Worm (Caenorhabditis elegans) whole organism, L4 larva: ENCODE measurements around the gene ech-4.

Experiments
- F10B5.3 ChIP-seq: sonication (generic microtip); optimal IDR thresholded peaks from 2 replicates; lab custom pipeline; 2016; ENCODE audit warnings: mild to moderate bottlenecking, missing genetic modification characterization, missing compliant biosample characterization
- F26F4.8 ChIP-seq: fragments of 200-800 bp; sonication (Bioruptor generic); conservative IDR thresholded peaks from 2 replicates; pipeline ENCODE4 v1.3.6; 2022; ENCODE audit warnings: missing genetic modification characterization, missing compliant biosample characterization
- F37D6.2 ChIP-seq: sonication (generic microtip); optimal IDR thresholded peaks from 2 replicates; lab custom pipeline; 2016; ENCODE audit warnings: mild to moderate bottlenecking, missing genetic modification characterization, missing compliant biosample characterization
- F49E8.2 ChIP-seq: sonication (generic microtip); optimal IDR thresholded peaks from 2 replicates; lab custom pipeline; 2016; ENCODE audit warnings: missing compliant biosample characterization, mild to moderate bottlenecking, missing genetic modification characterization, borderline replicate concordance
- T26A8.4 ChIP-seq: fragments of 200-800 bp; sonication (Bioruptor generic); IDR thresholded peaks from 2 replicates; pipeline ENCODE4 v1.3.6; 2022; ENCODE audit warnings: missing genetic modification characterization, missing compliant biosample characterization
- aha-1 ChIP-seq: fragments of 150-350 bp; peaks from one replicate; lab custom pipeline; 2014; ENCODE audit warnings: missing biosample characterization, missing genetic modification characterization
- aly-2 ChIP-seq: sonication (generic microtip); optimal IDR thresholded peaks from 2 replicates; lab custom pipeline; 2018; ENCODE audit warnings: missing biosample characterization, missing genetic modification characterization
- ceh-28 ChIP-seq: fragments of 150-350 bp; optimal IDR thresholded peaks from 2 replicates; lab custom pipeline; 2014; ENCODE audit warnings: missing biosample characterization, missing genetic modification reagents, missing genetic modification characterization
- ceh-62 ChIP-seq: sonication (generic microtip); optimal IDR thresholded peaks from 2 replicates; lab custom pipeline; 2017; ENCODE audit warnings: missing biosample characterization, missing genetic modification characterization
- ctbp-1 ChIP-seq: fragments of 200-800 bp; sonication (Bioruptor generic); IDR thresholded peaks from 2 replicates; pipeline ENCODE4 v1.3.6; 2022; ENCODE audit warnings: missing genetic modification reagents, missing genetic modification characterization, missing compliant biosample characterization
- daf-12 ChIP-seq: fragments of 150-350 bp; optimal IDR thresholded peaks from 2 replicates; lab custom pipeline; 2014; ENCODE audit warnings: missing biosample characterization, missing genetic modification reagents, missing genetic modification characterization
- daf-8 ChIP-seq: fragments of 200-800 bp; sonication (Bioruptor generic); IDR thresholded peaks from 2 replicates; pipeline ENCODE4 v1.3.6; 2022; ENCODE audit warnings: missing genetic modification characterization, missing compliant biosample characterization
- dmd-6 ChIP-seq: fragments of 200-800 bp; sonication (Bioruptor generic); IDR thresholded peaks from 2 replicates; pipeline ENCODE4 v1.3.6; 2022; ENCODE audit warnings: missing genetic modification reagents, missing genetic modification characterization, missing compliant biosample characterization
- dmd-9 ChIP-seq: fragments of 200-800 bp; sonication (Bioruptor generic); IDR thresholded peaks from 2 replicates; pipeline ENCODE4 v1.3.6; 2022; ENCODE audit warnings: missing genetic modification reagents, missing genetic modification characterization, missing compliant biosample characterization
- dpl-1 ChIP-seq: fragments of 150-350 bp; optimal IDR thresholded peaks from 2 replicates; lab custom pipeline; 2014; ENCODE audit warnings: missing biosample characterization, missing genetic modification reagents, missing genetic modification characterization
- egl-27 ChIP-seq: sonication (generic microtip); optimal IDR thresholded peaks from 3 replicates; lab custom pipeline; 2017; ENCODE audit warnings: missing biosample characterization, missing genetic modification reagents, missing genetic modification characterization
- fkh-10 ChIP-seq: fragments of 150-350 bp; optimal IDR thresholded peaks from 2 replicates; lab custom pipeline; 2014; ENCODE audit warnings: missing biosample characterization, missing genetic modification reagents, missing genetic modification characterization
- gei-8 ChIP-seq: fragments of 200-800 bp; sonication (Bioruptor generic); optimal IDR thresholded peaks from 2 replicates; lab custom pipeline; 2018; ENCODE audit warnings: mild to moderate bottlenecking, missing genetic modification characterization, missing compliant biosample characterization
- lin-29 ChIP-seq: fragments of 200-800 bp; sonication (Bioruptor generic); IDR thresholded peaks from 2 replicates; pipeline ENCODE4 v1.3.6; 2022; ENCODE audit warnings: missing genetic modification reagents, missing genetic modification characterization, missing compliant biosample characterization
- lin-38 ChIP-seq: fragments of 200-800 bp; sonication (Bioruptor generic); IDR thresholded peaks from 2 replicates; pipeline ENCODE4 v1.3.6; 2022; ENCODE audit warnings: missing genetic modification reagents, missing genetic modification characterization, missing compliant biosample characterization
- lsy-2 ChIP-seq, 2 experiments: fragments of 150-350 bp in 1 of 2; sonication (generic microtip) in 1 of 2; optimal IDR thresholded peaks; 2 replicates each; lab custom pipeline; 2014 to 2017; ENCODE audit warnings: missing biosample characterization in 2 of 2, missing genetic modification characterization in 2 of 2
- madf-5 ChIP-seq, 2 experiments: fragments of 200-800 bp; sonication (Bioruptor generic); IDR thresholded peaks; 2 replicates each; pipeline ENCODE4 v1.3.6; 2022; ENCODE audit warnings: missing compliant biosample characterization in 2 of 2, missing genetic modification characterization in 2 of 2
- mdl-1 ChIP-seq, 2 experiments: fragments of 150-350 bp in 1 of 2; sonication (generic microtip) in 1 of 2; optimal IDR thresholded peaks; 2 replicates each; lab custom pipeline; 2014 to 2017; ENCODE audit warnings: missing biosample characterization in 2 of 2, missing genetic modification characterization in 2 of 2
- mes-2 ChIP-seq: sonication (generic microtip); optimal IDR thresholded peaks from 2 replicates; lab custom pipeline; 2016; ENCODE audit warnings: missing genotype, mild to moderate bottlenecking, missing genetic modification characterization, missing compliant biosample characterization; ENCODE audit not compliant: poor library complexity, severe bottlenecking
- mxl-2 ChIP-seq: fragments of 200-800 bp; sonication (Bioruptor generic); conservative IDR thresholded peaks from 2 replicates; pipeline ENCODE4 v1.3.6; 2022; ENCODE audit warnings: missing genetic modification reagents, missing genetic modification characterization, missing compliant biosample characterization
- mxl-3 ChIP-seq: fragments of 200-800 bp; sonication (Bioruptor generic); optimal IDR thresholded peaks from 2 replicates; lab custom pipeline; 2018; ENCODE audit warnings: mild to moderate bottlenecking, missing genetic modification characterization, missing compliant biosample characterization
- nhr-111 ChIP-seq: fragments of 200-800 bp; sonication (Bioruptor generic); optimal IDR thresholded peaks from 2 replicates; lab custom pipeline; 2018; ENCODE audit warnings: mild to moderate bottlenecking, missing genetic modification characterization, missing compliant biosample characterization
- nhr-25 ChIP-seq: sonication (generic microtip); optimal IDR thresholded peaks from 2 replicates; lab custom pipeline; 2017; ENCODE audit warnings: missing genetic modification characterization, mild to moderate bottlenecking, missing compliant biosample characterization, antibody characterized with exemption, moderate library complexity, borderline replicate concordance; ENCODE audit not compliant: insufficient read depth
- nhr-41 ChIP-seq: fragments of 200-800 bp; sonication (Bioruptor generic); IDR thresholded peaks from 2 replicates; pipeline ENCODE4 v1.3.6; 2022; ENCODE audit warnings: missing genetic modification reagents, missing genetic modification characterization, missing compliant biosample characterization
- nhr-76 ChIP-seq: fragments of 150-350 bp; optimal IDR thresholded peaks from 2 replicates; lab custom pipeline; 2014; ENCODE audit warnings: missing biosample characterization, missing genetic modification characterization
- pha-4 ChIP-seq, 2 experiments: fragments of 150-350 bp in 1 of 2; fragments of 200-800 bp in 1 of 2; sonication (Bioruptor generic) in 1 of 2; IDR thresholded peaks in 1 of 2; optimal IDR thresholded peaks in 1 of 2; 2 replicates each; pipeline versions ENCODE4 v1.3.6 to Lab custom; 2014 to 2022; ENCODE audit warnings: missing genetic modification characterization in 2 of 2, missing genetic modification reagents in 2 of 2, missing biosample characterization in 1 of 2, missing compliant biosample characterization in 1 of 2
- set-16 ChIP-seq: fragments of 200-800 bp; sonication (Bioruptor generic); IDR thresholded peaks from 2 replicates; pipeline ENCODE4 v1.3.6; 2022; ENCODE audit warnings: missing genetic modification reagents, missing genetic modification characterization, missing compliant biosample characterization
- snpc-1.2 ChIP-seq: fragments of 200-800 bp; sonication (Bioruptor generic); IDR thresholded peaks from 2 replicates; pipeline ENCODE4 v1.3.6; 2022; ENCODE audit warnings: missing genetic modification reagents, missing genetic modification characterization, missing compliant biosample characterization
- spr-3 ChIP-seq: fragments of 200-800 bp; sonication (Bioruptor generic); optimal IDR thresholded peaks from 2 replicates; lab custom pipeline; 2018; ENCODE audit warnings: mild to moderate bottlenecking, missing genetic modification characterization, missing compliant biosample characterization
- unc-130 ChIP-seq: sonication (generic microtip); optimal IDR thresholded peaks from 2 replicates; lab custom pipeline; 2016; ENCODE audit warnings: missing genetic modification reagents, missing genetic modification characterization, missing compliant biosample characterization
- vab-7 ChIP-seq: fragments of 200-800 bp; sonication (Bioruptor generic); IDR thresholded peaks from 2 replicates; pipeline ENCODE4 v1.3.6; 2022; ENCODE audit warnings: missing genetic modification reagents, missing genetic modification characterization, missing compliant biosample characterization
- zag-1 ChIP-seq: fragments of 150-350 bp; optimal IDR thresholded peaks from 2 replicates; lab custom pipeline; 2014; ENCODE audit warnings: missing biosample characterization, missing genetic modification characterization
- zfp-2 ChIP-seq: sonication (generic microtip); optimal IDR thresholded peaks from 2 replicates; lab custom pipeline; 2016; ENCODE audit warnings: mild to moderate bottlenecking, missing genetic modification characterization, missing compliant biosample characterization
- zfp-3 ChIP-seq: fragments of 200-800 bp; sonication (Bioruptor generic); conservative IDR thresholded peaks from 2 replicates; pipeline ENCODE4 v1.3.6; 2022; ENCODE audit warnings: missing genetic modification reagents, missing genetic modification characterization, missing compliant biosample characterization
- zip-11 ChIP-seq: fragments of 200-800 bp; sonication (Bioruptor generic); IDR thresholded peaks from 2 replicates; pipeline ENCODE4 v1.3.6; 2022; ENCODE audit warnings: missing genetic modification characterization, missing compliant biosample characterization
- zip-2 ChIP-seq: fragments of 150-350 bp; optimal IDR thresholded peaks from 2 replicates; lab custom pipeline; 2014; ENCODE audit warnings: missing biosample characterization, missing genetic modification characterization

The ech-4 gene

ce11 chrII:10840067-10840466 is 19.2 kb downstream of the ech-4 start (continued):
- TF ChIP-seq mdl-1 (tag; optimal IDR thresholded peaks at IDR 0.05; lab: Kevin White, UChicago) (peak; percentile 30 to 71), madf-5 (GFP tag; IDR thresholded peaks at IDR 0.05; lab: Robert Waterston, UW) (peak; percentile 79 to 83; a peak in 3 of 4 replicates), F26F4.8 (GFP tag; lab: Robert Waterston, UW) (peak; percentile 96), nhr-25 (peak; percentile 62), gei-8 (GFP tag; lab: Kevin White, UChicago) (peak; percentile 60), F37D6.2 (tag; lab: Kevin White, UChicago) (peak; percentile 45), ceh-62 (tag; lab: Kevin White, UChicago) (no peak), aly-2 (tag; lab: Kevin White, UChicago) (peak; percentile 23), ceh-28 (tag; lab: Kevin White, UChicago) (no peak), lin-38 (GFP tag; lab: Robert Waterston, UW) (peak; percentile 85), nhr-111 (GFP tag; lab: Kevin White, UChicago) (peak; percentile 73)

ce11 chrII:10843527-10843926 is 22.7 kb downstream of the ech-4 start, which contains the start of gene M106.8:
TSS of gene M106.8 (minus strand) at chrII:10843627.
- TF ChIP-seq zag-1 (tag; lab: Kevin White, UChicago), result no peak
- TF ChIP-seq vab-7, result no peak
- TF ChIP-seq mxl-2 (GFP tag; lab: Robert Waterston, UW), result no peak
- no peak for TF ChIP-seq lin-29 (GFP tag; lab: Robert Waterston, UW)
- TF ChIP-seq aha-1 (tag; lab: Kevin White, UChicago), result peak; percentile 67
- no peak for TF ChIP-seq nhr-76 (tag; lab: Kevin White, UChicago)
- no peak for TF ChIP-seq F10B5.3

- TF ChIP-seq dpl-1 (GFP tag; lab: Kevin White, UChicago), result no peak
- TF ChIP-seq aha-1 (tag; lab: Kevin White, UChicago), result no peak
- TF ChIP-seq ceh-62 (tag; lab: Kevin White, UChicago), result no peak
- no peak for TF ChIP-seq set-16 (GFP tag; lab: Robert Waterston, UW)
- TF ChIP-seq pha-4 (GFP tag; IDR thresholded peaks at IDR 0.05; lab: Robert Waterston, UW), result no peak
- no peak for TF ChIP-seq pha-4 (tag; optimal IDR thresholded peaks at IDR 0.05; lab: Kevin White, UChicago)
- TF ChIP-seq lsy-2 (tag; optimal IDR thresholded peaks at IDR 0.05; lab: Kevin White, UChicago), result no peak
- TF ChIP-seq zfp-3, result no peak
- TF ChIP-seq nhr-41 (GFP tag; lab: Robert Waterston, UW), result no peak
- TF ChIP-seq dmd-6 (GFP tag; lab: Robert Waterston, UW), result no peak
Measured at ce11 chrII:10847057-10847456, 26.2 kb downstream of the ech-4 start.

DNA sequence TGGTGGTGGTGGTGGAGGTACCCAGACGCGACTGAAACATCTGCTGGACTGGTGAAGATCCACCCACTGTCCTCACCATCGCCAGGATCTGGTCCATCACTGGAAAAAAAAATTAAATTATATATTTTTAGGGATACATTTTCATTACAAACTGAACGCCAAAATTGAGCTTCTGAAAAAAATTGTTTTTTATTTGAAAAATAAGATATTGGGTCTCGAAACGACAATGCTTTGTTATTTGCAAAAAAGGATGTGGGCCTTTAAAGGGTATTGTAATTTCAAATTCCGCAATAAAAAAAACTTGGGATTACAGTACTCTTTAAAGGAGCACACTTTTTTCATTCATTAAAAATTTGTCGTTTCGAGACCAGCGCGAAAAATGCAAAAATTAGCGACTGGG is 29.1 kb downstream of the ech-4 start, which contains the start of gene M106.2:
M106.2 (minus strand) TSS at position 101 of the 400 bp plus-strand sequence.
- TF ChIP-seq vab-7, result no peak
- TF ChIP-seq unc-130 (GFP tag; lab: Kevin White, UChicago), result no peak
- no peak for TF ChIP-seq dmd-9
- TF ChIP-seq zfp-3, result 0 out of 2 replicates have a peak, but pooled peaks have one; percentile 42
- TF ChIP-seq aha-1 (tag; lab: Kevin White, UChicago), result peak; percentile 29
- TF ChIP-seq zag-1 (tag; lab: Kevin White, UChicago), result no peak

- no peak for TF ChIP-seq zip-11 (GFP tag; lab: Robert Waterston, UW)
- peak; percentile 7 for TF ChIP-seq zfp-2 (tag; lab: Kevin White, UChicago)
- TF ChIP-seq spr-3 (GFP tag; lab: Kevin White, UChicago), result no peak
- no peak for TF ChIP-seq snpc-1.2 (GFP tag; lab: Robert Waterston, UW)
- peak in 1 of 2 experiments; percentile 81 for TF ChIP-seq lsy-2 (tag; optimal IDR thresholded peaks at IDR 0.05; lab: Kevin White, UChicago)
- no peak for TF ChIP-seq daf-8
- TF ChIP-seq ceh-28 (tag; lab: Kevin White, UChicago), result no peak
- peak; percentile 66 for TF ChIP-seq gei-8 (GFP tag; lab: Kevin White, UChicago)
- TF ChIP-seq dmd-6 (GFP tag; lab: Robert Waterston, UW), result peak; percentile 97
- no peak for TF ChIP-seq F37D6.2 (tag; lab: Kevin White, UChicago)
- peak; percentile 50 for TF ChIP-seq mes-2 (tag; lab: Kevin White, UChicago)
- peak; percentile 62 for TF ChIP-seq set-16 (GFP tag; lab: Robert Waterston, UW)
- 0 out of 2 replicates have a peak, but pooled peaks have one; percentile 29 for TF ChIP-seq ctbp-1 (GFP tag; lab: Robert Waterston, UW)
- peak; percentile 81; the same call in 1 of the 2 replicates for TF ChIP-seq nhr-41 (GFP tag; lab: Robert Waterston, UW)
- TF ChIP-seq T26A8.4 (GFP tag; lab: Robert Waterston, UW), result peak; percentile 66
- peak; percentile 91 for TF ChIP-seq mxl-3 (GFP tag; lab: Kevin White, UChicago)
- TF ChIP-seq egl-27, result no peak
- TF ChIP-seq fkh-10 (GFP tag; lab: Kevin White, UChicago), result no peak
- no peak for TF ChIP-seq daf-12 (tag; lab: Kevin White, UChicago)
- TF ChIP-seq zip-2 (tag; lab: Kevin White, UChicago), result no peak
- TF ChIP-seq lin-38 (GFP tag; lab: Robert Waterston, UW), result peak; percentile 55
- no peak for TF ChIP-seq F26F4.8 (GFP tag; lab: Robert Waterston, UW)
- no peak for TF ChIP-seq F49E8.2 (tag; lab: Kevin White, UChicago)
Measured at ce11 chrII:10851110-10851509, 30.3 kb downstream of the ech-4 start.
